Worm (Caenorhabditis elegans) whole organism, midembryonic: ENCODE measurements around the gene Y53F4B.24.

Experiments used
- T22C8.4 ChIP-seq: fragments of 200-800 bp; sonication (Bioruptor generic); IDR thresholded peaks from 2 replicates; pipeline ENCODE4 v1.3.6; 2022; ENCODE audit warnings: missing genetic modification characterization, missing compliant biosample characterization
- cog-1 ChIP-seq: sonication (generic microtip); optimal IDR thresholded peaks from 2 replicates; lab custom pipeline; 2016; ENCODE audit warnings: missing genetic modification characterization, missing compliant biosample characterization
- flt-1 ChIP-seq: fragments of 200-800 bp; sonication (Bioruptor generic); IDR thresholded peaks from 2 replicates; pipeline ENCODE4 v1.3.6; 2022; ENCODE audit warnings: missing genetic modification characterization, missing compliant biosample characterization
- klf-2 ChIP-seq: fragments of 200-800 bp; sonication (Bioruptor generic); conservative IDR thresholded peaks from 2 replicates; pipeline ENCODE4 v1.3.6; 2022; ENCODE audit warnings: missing genetic modification reagents, missing genetic modification characterization, missing compliant biosample characterization
- med-1 ChIP-seq: sonication (generic microtip); optimal IDR thresholded peaks from 2 replicates; lab custom pipeline; 2017; ENCODE audit warnings: missing genetic modification characterization, mild to moderate bottlenecking, missing compliant biosample characterization, antibody characterized with exemption, missing genetic modification reagents; ENCODE audit not compliant: insufficient read depth
- ref-1 ChIP-seq: fragments of 200-800 bp; sonication (Bioruptor generic); conservative IDR thresholded peaks from 2 replicates; pipeline ENCODE4 v1.3.6; 2022; ENCODE audit warnings: missing genetic modification reagents, missing genetic modification characterization, missing compliant biosample characterization
- tab-1 ChIP-seq: fragments of 200-800 bp; sonication (Bioruptor generic); IDR thresholded peaks from 2 replicates; pipeline ENCODE4 v1.3.6; 2022; ENCODE audit warnings: missing genetic modification characterization, missing compliant biosample characterization
- ztf-23 ChIP-seq: fragments of 200-800 bp; sonication (Bioruptor generic); IDR thresholded peaks from 2 replicates; pipeline ENCODE4 v1.3.6; 2022; ENCODE audit warnings: missing genetic modification reagents, missing genetic modification characterization, missing compliant biosample characterization
- ztf-29 ChIP-seq: fragments of 200-800 bp; sonication (Bioruptor generic); IDR thresholded peaks from 2 replicates; pipeline ENCODE4 v1.3.6; 2022; ENCODE audit warnings: missing genetic modification reagents, missing genetic modification characterization, missing compliant biosample characterization

Y53F4B.24 gene

DNA sequence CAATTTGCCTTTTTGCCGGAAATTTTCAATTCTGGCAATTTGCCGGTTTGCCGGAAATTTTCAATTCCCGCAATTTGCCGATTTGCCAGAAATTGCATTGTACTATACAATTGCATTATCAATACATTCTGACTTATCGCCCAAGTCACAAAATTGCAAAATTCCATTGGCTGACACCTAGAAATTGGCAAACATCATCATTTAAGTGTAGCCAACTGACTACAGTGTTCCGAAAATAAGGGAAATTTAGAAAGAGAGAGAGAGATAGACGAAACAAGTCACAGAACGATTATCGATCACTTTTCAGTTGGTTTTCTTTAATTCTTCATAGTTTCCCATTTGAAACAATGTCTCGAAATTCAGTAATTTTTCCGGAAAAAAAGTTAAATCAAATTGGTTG lies 22.9 kb downstream of the Y53F4B.24 start:
- TF ChIP-seq T22C8.4 (GFP tag; lab: Robert Waterston, UW) (no peak), ztf-23 (no peak), cog-1 (no peak), flt-1 (GFP tag; lab: Robert Waterston, UW) (no peak), med-1 (GFP tag; lab: Kevin White, UChicago) (no peak), tab-1 (GFP tag; lab: Robert Waterston, UW) (no peak), ztf-29 (no peak), ref-1 (no peak), klf-2 (no peak)

DNA sequence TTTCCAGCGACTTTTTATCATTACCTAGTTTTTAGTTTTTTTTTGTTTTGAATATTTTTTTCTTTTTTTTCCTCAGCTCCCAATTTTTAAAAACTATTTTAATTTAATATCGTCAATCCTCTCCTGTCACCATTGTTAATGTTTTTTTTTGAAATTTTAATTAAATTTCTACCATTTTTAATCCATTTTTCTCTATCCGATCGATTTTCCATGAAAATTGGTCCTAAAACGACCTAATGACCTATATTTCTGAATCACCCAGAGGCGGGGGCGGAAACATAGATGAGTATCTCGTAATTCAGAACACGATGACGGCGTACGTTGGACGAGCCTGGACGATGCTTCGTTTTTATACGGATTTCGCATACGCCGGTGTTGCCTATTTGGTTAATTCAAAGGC lies 24.4 kb downstream of the Y53F4B.24 start, which contains the start of gene Y53F4B.39:
Gene Y53F4B.39 (plus strand): TSS at position 301 of the 400 bp plus-strand sequence.
- TF ChIP-seq med-1 (GFP tag; lab: Kevin White, UChicago) (no peak), flt-1 (GFP tag; lab: Robert Waterston, UW) (no peak), ref-1 (no peak), tab-1 (GFP tag; lab: Robert Waterston, UW) (no peak), T22C8.4 (GFP tag; lab: Robert Waterston, UW) (no peak), ztf-23 (no peak), klf-2 (no peak), ztf-29 (no peak), cog-1 (no peak)

DNA sequence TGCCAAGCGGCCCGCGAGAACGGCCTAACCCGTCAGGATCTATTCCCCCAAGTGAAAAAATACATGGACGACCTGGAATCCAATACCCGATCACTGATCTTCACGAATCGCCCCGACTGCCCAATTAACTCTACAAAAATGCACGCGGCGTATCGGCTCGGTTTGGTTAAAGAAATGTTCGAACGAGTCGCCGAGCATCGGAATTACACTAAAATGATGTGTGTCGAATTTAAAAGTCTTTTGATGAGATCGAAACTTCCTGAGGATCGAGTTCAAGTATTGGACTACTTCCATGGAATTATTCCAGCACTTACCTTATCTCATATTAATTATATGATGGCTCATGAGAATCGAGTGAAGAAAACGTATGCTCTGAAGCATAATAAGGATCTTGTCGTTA lies 27.0 kb downstream of the Y53F4B.24 start:
- TF ChIP-seq ztf-29: no peak
- TF ChIP-seq tab-1 (GFP tag; lab: Robert Waterston, UW): no peak
- no peak for TF ChIP-seq flt-1 (GFP tag; lab: Robert Waterston, UW)
- TF ChIP-seq ref-1: no peak
- no peak for TF ChIP-seq klf-2
- no peak for TF ChIP-seq T22C8.4 (GFP tag; lab: Robert Waterston, UW)
- no peak for TF ChIP-seq ztf-23
- TF ChIP-seq cog-1: no peak
- TF ChIP-seq med-1 (GFP tag; lab: Kevin White, UChicago): no peak

DNA sequence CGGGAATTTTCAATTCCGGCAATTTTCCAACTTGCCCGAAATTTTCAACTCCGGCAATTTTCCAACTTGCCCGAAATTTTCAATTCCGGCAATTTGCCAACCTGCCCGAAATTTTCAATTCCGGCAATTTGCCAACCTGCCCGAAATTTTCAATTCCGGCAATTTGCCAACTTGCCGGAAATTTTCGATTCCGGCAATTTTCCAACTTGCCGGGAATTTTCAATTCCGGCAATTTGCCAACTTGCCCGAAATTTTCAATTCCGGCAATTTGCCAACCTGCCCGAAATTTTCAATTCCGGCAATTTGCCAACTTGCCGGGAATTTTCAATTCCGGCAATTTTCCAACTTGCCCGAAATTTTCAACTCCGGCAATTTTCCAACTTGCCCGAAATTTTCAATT lies 37.9 kb downstream of the Y53F4B.24 start:
- TF ChIP-seq klf-2: 0 out of 2 replicates have a peak, but pooled peaks have one; percentile 38

DNA sequence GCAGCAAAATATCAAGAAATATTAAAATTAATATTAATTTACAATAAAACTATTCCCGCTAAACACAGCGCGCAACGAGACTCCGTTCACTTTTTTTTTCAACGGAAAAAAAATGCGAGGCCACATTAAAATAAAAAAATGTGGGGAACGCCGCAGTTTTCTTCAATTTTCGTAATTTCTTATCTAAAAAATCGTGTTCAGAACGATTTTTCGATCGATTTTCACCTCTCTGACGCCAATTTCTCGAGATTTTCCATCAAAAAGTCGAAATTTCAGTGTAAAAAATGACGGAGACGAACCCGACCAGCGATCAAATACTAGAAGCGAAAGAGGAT lies 44.4 kb downstream of the Y53F4B.24 start, which contains the start of gene Y53F4B.21:
Gene Y53F4B.21 (plus strand): TSS at position 285 of the 335 bp plus-strand sequence.
- TF ChIP-seq cog-1: no peak
- no peak for TF ChIP-seq T22C8.4 (GFP tag; lab: Robert Waterston, UW)
- no peak for TF ChIP-seq klf-2
- TF ChIP-seq tab-1 (GFP tag; lab: Robert Waterston, UW): no peak
- TF ChIP-seq ref-1: no peak
- no peak for TF ChIP-seq flt-1 (GFP tag; lab: Robert Waterston, UW)
- TF ChIP-seq med-1 (GFP tag; lab: Kevin White, UChicago): no peak
- TF ChIP-seq ztf-29: no peak
- TF ChIP-seq ztf-23: no peak

DNA sequence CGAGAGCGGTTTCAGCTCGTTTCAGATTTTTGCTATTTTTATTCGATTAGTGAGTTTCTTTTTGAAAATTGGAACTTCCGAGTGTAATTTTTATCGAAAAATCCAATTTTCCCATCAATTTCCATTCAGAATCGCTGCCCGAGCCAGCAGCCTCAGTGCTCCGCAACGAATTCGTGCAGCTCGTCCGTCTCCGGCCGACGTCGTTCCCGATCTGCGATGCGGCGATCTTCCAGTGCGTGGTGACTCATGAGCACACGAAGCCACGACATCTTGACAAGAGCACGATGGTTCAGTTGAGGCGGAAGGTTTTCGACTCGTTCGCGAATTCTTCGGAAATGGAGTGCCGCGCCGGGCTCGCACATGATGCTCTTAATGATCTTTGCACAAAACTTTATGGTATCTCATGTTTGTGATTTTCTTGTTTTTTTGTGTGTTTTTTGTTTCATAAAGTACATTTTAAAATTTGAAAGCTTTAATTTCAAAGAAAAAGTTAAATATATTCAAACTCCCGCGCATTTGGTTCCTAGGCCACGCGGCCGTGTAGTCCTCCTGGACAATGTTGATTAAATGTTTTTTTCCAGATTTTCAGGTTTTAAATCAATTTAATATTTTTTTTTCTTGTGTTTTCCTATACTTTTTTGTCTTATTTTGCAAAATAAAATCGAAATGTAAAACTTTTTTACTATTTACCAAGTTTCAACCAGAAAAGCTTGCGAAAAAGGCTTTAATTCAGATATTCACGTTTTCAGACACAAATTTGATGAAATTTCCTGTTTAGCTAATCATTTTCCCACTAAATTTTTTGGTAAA lies 44.9 kb downstream of the Y53F4B.24 start:
- TF ChIP-seq T22C8.4 (GFP tag; lab: Robert Waterston, UW): no peak
- TF ChIP-seq flt-1 (GFP tag; lab: Robert Waterston, UW): 0 out of 2 replicates have a peak, but pooled peaks have one; percentile 48
- TF ChIP-seq med-1 (GFP tag; lab: Kevin White, UChicago): no peak
- no peak for TF ChIP-seq tab-1 (GFP tag; lab: Robert Waterston, UW)
- no peak for TF ChIP-seq ref-1
- TF ChIP-seq ztf-23: peak; percentile 66; the same call in 1 of the 2 replicates
- TF ChIP-seq klf-2: no peak

DNA sequence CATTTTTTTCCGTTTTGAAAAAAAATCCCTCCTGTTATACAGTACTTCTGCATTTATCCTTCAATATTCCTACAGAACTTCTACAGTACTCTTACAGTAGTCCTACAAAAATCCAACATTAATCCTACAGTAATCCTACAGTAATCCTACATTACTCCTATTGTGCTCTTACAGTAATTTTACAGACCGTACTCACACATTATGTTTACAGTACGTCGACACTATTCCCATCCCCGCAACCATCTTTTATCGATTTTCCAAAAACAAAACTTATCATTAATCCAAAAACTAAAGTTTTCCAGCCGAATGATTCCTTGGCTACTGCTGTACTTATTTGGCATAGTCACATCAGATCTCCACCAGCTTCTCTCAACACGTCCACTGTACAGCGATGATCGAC lies 50.1 kb downstream of the Y53F4B.24 start, which contains the start of gene Y53F4B.20:
Gene Y53F4B.20 (plus strand): TSS at position 301 of the 400 bp plus-strand sequence.
- TF ChIP-seq flt-1 (GFP tag; lab: Robert Waterston, UW): no peak
- TF ChIP-seq ztf-23: no peak
- TF ChIP-seq cog-1: no peak
- no peak for TF ChIP-seq ztf-29
- no peak for TF ChIP-seq med-1 (GFP tag; lab: Kevin White, UChicago)
- TF ChIP-seq klf-2: no peak
- no peak for TF ChIP-seq ref-1
- TF ChIP-seq T22C8.4 (GFP tag; lab: Robert Waterston, UW): no peak
- no peak for TF ChIP-seq tab-1 (GFP tag; lab: Robert Waterston, UW)
